Fruit fly (Drosophila melanogaster): ENCODE data around the gene Ccp84Ae.

Gene Ccp84Ae

dm6 chr3R:6674548-6674947 is 17.0 kb downstream of the Ccp84Ae start (continued):
- peak; percentile 21 for TF ChIP-seq CG6792 (GFP tag; optimal IDR thresholded peaks at IDR 0.05)
- peak; percentile 7 for TF ChIP-seq CG8632 (GFP tag; optimal IDR thresholded peaks at IDR 0.05)
- TF ChIP-seq salr (GFP tag; optimal IDR thresholded peaks at IDR 0.05), result no peak
- TF ChIP-seq pdm3 (GFP tag; optimal IDR thresholded peaks at IDR 0.05), result no peak
- TF ChIP-seq CG1621 (tag; optimal IDR thresholded peaks at IDR 0.05), result no peak
- peak; percentile 43 for TF ChIP-seq cyc (GFP tag; optimal IDR thresholded peaks at IDR 0.05)
- TF ChIP-seq fd85E (GFP tag; optimal IDR thresholded peaks at IDR 0.05), result no peak
- peak; percentile 9 for TF ChIP-seq Sox14 (GFP tag; optimal IDR thresholded peaks at IDR 0.05)
- TF ChIP-seq CG8319 (GFP tag; optimal IDR thresholded peaks at IDR 0.05), result no peak
- TF ChIP-seq spab (GFP tag; optimal IDR thresholded peaks at IDR 0.05), result peak; percentile 5
- no peak for TF ChIP-seq dac (GFP tag; optimal IDR thresholded peaks at IDR 0.05)
- no peak for TF ChIP-seq CG16779 (tag; optimal IDR thresholded peaks at IDR 0.05)
- TF ChIP-seq dsx (GFP tag; optimal IDR thresholded peaks at IDR 0.05; ENCODE audit: poor library complexity, severe bottlenecking), result no peak
- no peak for TF ChIP-seq Blimp-1 (GFP tag; optimal IDR thresholded peaks at IDR 0.05)
- no peak for TF ChIP-seq eg (GFP tag; IDR thresholded peaks at IDR 0.05)
- TF ChIP-seq CG3032 (tag; optimal IDR thresholded peaks at IDR 0.05), result peak; percentile 30
- TF ChIP-seq Smox (GFP tag; optimal IDR thresholded peaks at IDR 0.05), result peak; percentile 15
- TF ChIP-seq Ets96B (tag; optimal IDR thresholded peaks at IDR 0.05), result no peak
- TF ChIP-seq topi (GFP tag; optimal IDR thresholded peaks at IDR 0.05), result peak; percentile 31

- peak; percentile 25 for TF ChIP-seq svp (GFP tag)
- TF ChIP-seq CG16779 (tag; optimal IDR thresholded peaks at IDR 0.05), result no peak
- TF ChIP-seq CG6792 (GFP tag; optimal IDR thresholded peaks at IDR 0.05), result no peak
These were observed 19.1 kb downstream of the Ccp84Ae start for dm6 chr3R:6672303-6673007.

- no peak for TF ChIP-seq Gug (GFP tag; IDR thresholded peaks at IDR 0.05)
- TF ChIP-seq Blimp-1 (GFP tag; optimal IDR thresholded peaks at IDR 0.05), result no peak
These were observed 23.3 kb downstream of the Ccp84Ae start for dm6 chr3R:6668234-6668633.

- TF ChIP-seq Eip93F (GFP tag; optimal IDR thresholded peaks at IDR 0.05), result no peak
- no peak for TF ChIP-seq svp (GFP tag)
- TF ChIP-seq Sox15 (GFP tag; optimal IDR thresholded peaks at IDR 0.05), result no peak
- no peak for TF ChIP-seq OdsH (GFP tag; optimal IDR thresholded peaks at IDR 0.05)
- TF ChIP-seq fkh (GFP tag; optimal IDR thresholded peaks at IDR 0.05), result peak; percentile 88
These were observed 24.3 kb downstream of the Ccp84Ae start for dm6 chr3R:6667245-6667644.

dm6 chr3R:6665117-6665654 is 26.4 kb downstream of the Ccp84Ae start:
- TF ChIP-seq Hr4 (GFP tag; optimal IDR thresholded peaks at IDR 0.05), result peak; percentile 25
- peak; percentile 23 for TF ChIP-seq CG6276 (GFP tag; optimal IDR thresholded peaks at IDR 0.05)
- TF ChIP-seq Hr39 (GFP tag; optimal IDR thresholded peaks at IDR 0.05), result no peak
- TF ChIP-seq fkh (GFP tag; optimal IDR thresholded peaks at IDR 0.05), result peak; percentile 87
- TF ChIP-seq CG11294 (GFP tag; IDR thresholded peaks at IDR 0.05), result peak; percentile 11; the same call in 1 of the 2 replicates
- TF ChIP-seq CG10669 (GFP tag; optimal IDR thresholded peaks at IDR 0.05), result no peak
- peak; percentile 50 for TF ChIP-seq dsx (GFP tag; optimal IDR thresholded peaks at IDR 0.05; ENCODE audit: poor library complexity, severe bottlenecking)
- TF ChIP-seq lz (GFP tag; optimal IDR thresholded peaks at IDR 0.05), result no peak
- no peak for TF ChIP-seq Eip78C (GFP tag)
- TF ChIP-seq esn (GFP tag; optimal IDR thresholded peaks at IDR 0.05), result no peak
